Worm (Caenorhabditis elegans): Measurements from ENCODE around the gene M163.10.

ce11 chrX:14505578-14506353, 35.0 kb downstream of the M163.10 start:
- TF ChIP-seq dox-1 (GFP tag; IDR thresholded peaks at IDR 0.05) (peak; percentile 69), unc-62 (GFP tag; optimal IDR thresholded peaks at IDR 0.05) (no peak), ceh-100 (GFP tag; IDR thresholded peaks at IDR 0.05) (no peak), unc-130 (GFP tag; optimal IDR thresholded peaks at IDR 0.05) (no peak), pha-4 (tag; optimal IDR thresholded peaks at IDR 0.05) (no peak), nhr-27 (tag; optimal IDR thresholded peaks at IDR 0.05) (no peak), die-1 (tag; optimal IDR thresholded peaks at IDR 0.05) (no peak), snpc-3.4 (tag; optimal IDR thresholded peaks at IDR 0.05) (no peak), madf-3 (GFP tag; IDR thresholded peaks at IDR 0.05) (no peak), ztf-3 (GFP tag; optimal IDR thresholded peaks at IDR 0.05) (no peak), efl-1 (GFP tag; optimal IDR thresholded peaks at IDR 0.05) (no peak), dpl-1 (GFP tag; optimal IDR thresholded peaks at IDR 0.05) (no peak), nhr-80 (tag; optimal IDR thresholded peaks at IDR 0.05) (peak; percentile 92), athp-1 (tag; optimal IDR thresholded peaks at IDR 0.05) (no peak)

Measured in whole organism, young adult.